Fruit fly (Drosophila melanogaster) whole organism, adult: ENCODE results near the gene RabGGTa.

ENCODE experiments used
- CG11617 ChIP-seq: fragments of 200-800 bp; sonication (Bioruptor generic); optimal IDR thresholded peaks from 2 replicates; lab custom pipeline; 2017; ENCODE audit warnings: mild to moderate bottlenecking, missing biosample characterization, missing genetic modification reagents, missing genetic modification characterization
- CG12768 ChIP-seq: fragments of 200-800 bp; sonication (Bioruptor generic); optimal IDR thresholded peaks from 2 replicates; lab custom pipeline; 2017; ENCODE audit warnings: missing biosample characterization, missing genetic modification characterization, mild to moderate bottlenecking, moderate library complexity, missing genetic modification reagents
- CG14711 ChIP-seq: fragments of 200-800 bp; sonication (Bioruptor generic); optimal IDR thresholded peaks from 2 replicates; lab custom pipeline; 2018; ENCODE audit warnings: missing biosample characterization, mild to moderate bottlenecking, missing genetic modification characterization, moderate library complexity
- CG1620 ChIP-seq: fragments of 200-800 bp; sonication (Bioruptor generic); optimal IDR thresholded peaks from 2 replicates; lab custom pipeline; 2016; ENCODE audit warnings: missing biosample characterization, missing genetic modification characterization
- CG33017 ChIP-seq: fragments of 200-800 bp; sonication (Bioruptor generic); optimal IDR thresholded peaks from 2 replicates; lab custom pipeline; 2018; ENCODE audit warnings: missing biosample characterization, mild to moderate bottlenecking, missing genetic modification characterization, moderate library complexity
- CG5204 ChIP-seq: fragments of 200-800 bp; sonication (Bioruptor generic); optimal IDR thresholded peaks from 2 replicates; lab custom pipeline; 2016; ENCODE audit warnings: missing biosample characterization, missing genetic modification characterization
- CG7045 ChIP-seq: fragments of 200-800 bp; sonication (Bioruptor generic); optimal IDR thresholded peaks from 2 replicates; lab custom pipeline; 2017; ENCODE audit warnings: missing biosample characterization, mild to moderate bottlenecking, missing genetic modification characterization
- CG7101 ChIP-seq: fragments of 200-800 bp; sonication (Bioruptor generic); optimal IDR thresholded peaks from 2 replicates; lab custom pipeline; 2018; ENCODE audit warnings: missing biosample characterization, mild to moderate bottlenecking, missing genetic modification characterization, moderate library complexity
- Clk ChIP-seq: fragments of 200-800 bp; sonication (Bioruptor generic); optimal IDR thresholded peaks from 2 replicates; lab custom pipeline; 2017; ENCODE audit warnings: missing biosample characterization, missing genetic modification characterization
- Crg-1 ChIP-seq: fragments of 200-800 bp; sonication (Bioruptor generic); optimal IDR thresholded peaks from 2 replicates; lab custom pipeline; 2016; ENCODE audit warnings: missing biosample characterization, missing genetic modification characterization
- Hr96 ChIP-seq: fragments of 200-800 bp; sonication (Bioruptor generic); optimal IDR thresholded peaks from 2 replicates; lab custom pipeline; 2016; ENCODE audit warnings: missing biosample characterization, missing genetic modification characterization
- Mnt ChIP-seq: fragments of 200-800 bp; sonication (Bioruptor generic); optimal IDR thresholded peaks from 2 replicates; lab custom pipeline; 2016; ENCODE audit warnings: missing biosample characterization, mild to moderate bottlenecking, missing genetic modification characterization
- bab1 ChIP-seq: fragments of 200-800 bp; sonication (Bioruptor generic); optimal IDR thresholded peaks from 3 replicates; lab custom pipeline; 2019; ENCODE audit warnings: missing biosample characterization, mild to moderate bottlenecking, missing genetic modification characterization, moderate library complexity
- cic ChIP-seq: fragments of 200-800 bp; sonication (Bioruptor generic); optimal IDR thresholded peaks from 2 replicates; lab custom pipeline; 2017; ENCODE audit warnings: missing biosample characterization, mild to moderate bottlenecking, missing genetic modification characterization, moderate library complexity
- cnc ChIP-seq, 2 experiments: fragments of >200 bp; optimal IDR thresholded peaks; 2 replicates each; lab custom pipeline; 2017
- kay ChIP-seq: fragments of 200-800 bp; sonication (Bioruptor generic); peaks from one replicate; lab custom pipeline; 2016; ENCODE audit warnings: missing biosample characterization, missing genetic modification characterization, borderline replicate concordance
- ovo ChIP-seq: fragments of 200-800 bp; sonication (Bioruptor generic); optimal IDR thresholded peaks from 2 replicates; lab custom pipeline; 2016; ENCODE audit warnings: missing biosample characterization, missing genetic modification characterization
- pad ChIP-seq: fragments of 200-800 bp; sonication (Bioruptor generic); optimal IDR thresholded peaks from 3 replicates; lab custom pipeline; 2017; ENCODE audit warnings: missing biosample characterization, missing genetic modification characterization, mild to moderate bottlenecking, moderate library complexity, missing genetic modification reagents
- tj ChIP-seq: fragments of 200-800 bp; sonication (Bioruptor generic); optimal IDR thresholded peaks from 3 replicates; lab custom pipeline; 2017; ENCODE audit warnings: missing biosample characterization, mild to moderate bottlenecking, missing genetic modification characterization, moderate library complexity
- toe ChIP-seq: fragments of 200-800 bp; sonication (Bioruptor generic); optimal IDR thresholded peaks from 2 replicates; lab custom pipeline; 2016; ENCODE audit warnings: missing biosample characterization, missing genetic modification characterization

The RabGGTa gene

DNA sequence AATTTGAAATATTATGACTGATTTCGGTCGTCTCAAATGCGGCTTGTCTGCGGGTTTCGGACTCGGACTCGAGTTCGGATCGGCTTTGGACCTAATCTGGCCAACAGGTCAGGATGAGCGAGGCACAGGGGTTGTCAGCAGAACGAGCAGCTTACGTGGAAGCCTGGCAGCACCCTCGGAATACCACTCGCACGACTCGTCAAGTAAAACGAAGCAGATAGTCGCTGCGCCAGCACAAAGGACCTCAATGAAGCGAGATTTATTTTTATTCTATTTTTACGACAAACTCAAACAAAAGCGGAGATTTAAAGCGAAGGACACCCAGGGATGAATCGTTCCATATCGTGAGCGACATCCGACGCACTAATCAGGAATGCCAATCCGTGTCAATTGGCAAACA, 2.1 kb upstream of the RabGGTa start:
- no peak for TF ChIP-seq CG1620
- no peak for TF ChIP-seq CG14711 (tag; lab: Kevin White, UChicago)
- TF ChIP-seq Crg-1 (GFP tag; lab: Kevin White, UChicago): no peak
- no peak for TF ChIP-seq toe
- TF ChIP-seq CG12768 (GFP tag; lab: Kevin White, UChicago): no peak
- no peak for TF ChIP-seq CG7045 (GFP tag; lab: Kevin White, UChicago)
- TF ChIP-seq tj (GFP tag; lab: Kevin White, UChicago): no peak
- TF ChIP-seq CG7101 (tag; lab: Kevin White, UChicago): no peak
- no peak for TF ChIP-seq ovo
- TF ChIP-seq Mnt (GFP tag; lab: Kevin White, UChicago): no peak
- TF ChIP-seq kay: no peak
- no peak for TF ChIP-seq bab1 (GFP tag; lab: Kevin White, UChicago)
- no peak for TF ChIP-seq CG5204 (GFP tag; lab: Kevin White, UChicago)
- no peak for TF ChIP-seq Clk (GFP tag; lab: Kevin White, UChicago)
- no peak for TF ChIP-seq Hr96 (GFP tag; lab: Kevin White, UChicago)
- no peak for TF ChIP-seq cnc (optimal IDR thresholded peaks at IDR 0.05; lab: Kevin White, UChicago)
- TF ChIP-seq cic: no peak
- TF ChIP-seq CG11617 (GFP tag; lab: Kevin White, UChicago): no peak
- TF ChIP-seq pad (GFP tag; lab: Kevin White, UChicago): no peak

DNA sequence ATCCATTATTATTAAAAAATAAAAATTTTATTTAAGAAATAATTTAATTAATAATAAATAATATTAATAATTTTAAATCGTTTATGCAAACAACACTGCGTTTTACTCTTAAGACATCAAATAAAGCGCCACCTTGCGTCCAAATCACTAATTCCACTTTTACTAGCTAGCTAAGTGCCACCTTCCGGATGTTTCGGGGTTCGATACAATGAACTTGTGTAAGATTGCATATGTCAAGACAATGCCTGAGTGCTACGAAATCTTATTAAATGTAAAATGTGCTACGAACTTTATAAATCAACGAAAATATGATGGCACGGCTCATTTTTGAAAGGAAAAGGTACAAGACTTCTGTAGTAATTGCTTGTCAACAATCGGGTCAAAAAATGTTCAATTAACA, 1.0 kb upstream of the RabGGTa start:
- peak; percentile 36 for TF ChIP-seq CG5204 (GFP tag; lab: Kevin White, UChicago)
- TF ChIP-seq cic: no peak
- TF ChIP-seq Crg-1 (GFP tag; lab: Kevin White, UChicago): peak; percentile 13
- TF ChIP-seq toe: peak; percentile 56
- peak; percentile 34 for TF ChIP-seq CG7101 (tag; lab: Kevin White, UChicago)
- TF ChIP-seq CG12768 (GFP tag; lab: Kevin White, UChicago): no peak
- TF ChIP-seq pad (GFP tag; lab: Kevin White, UChicago): peak; percentile 38
- TF ChIP-seq Hr96 (GFP tag; lab: Kevin White, UChicago): peak; percentile 63
- no peak for TF ChIP-seq CG33017 (tag; lab: Kevin White, UChicago)
- peak; percentile 59 for TF ChIP-seq Mnt (GFP tag; lab: Kevin White, UChicago)
- TF ChIP-seq Clk (GFP tag; lab: Kevin White, UChicago): no peak
- TF ChIP-seq kay: no peak
- TF ChIP-seq CG7045 (GFP tag; lab: Kevin White, UChicago): no peak
- no peak for TF ChIP-seq tj (GFP tag; lab: Kevin White, UChicago)
- no peak for TF ChIP-seq cnc (optimal IDR thresholded peaks at IDR 0.05; lab: Kevin White, UChicago)
- TF ChIP-seq ovo: peak; percentile 49
- TF ChIP-seq bab1 (GFP tag; lab: Kevin White, UChicago): peak; percentile 63
- TF ChIP-seq CG14711 (tag; lab: Kevin White, UChicago): no peak
- peak; percentile 82 for TF ChIP-seq CG1620
- TF ChIP-seq CG11617 (GFP tag; lab: Kevin White, UChicago): no peak

dm6 chr3R:5138889-5139288, 11.0 kb downstream of the RabGGTa start, which contains the start of gene CG12589:
TSS of gene CG12589 (minus strand) at chr3R:5138989.
- TF ChIP-seq Hr96 (GFP tag; lab: Kevin White, UChicago): no peak
- TF ChIP-seq Clk (GFP tag; lab: Kevin White, UChicago): no peak
- TF ChIP-seq ovo: no peak
- no peak for TF ChIP-seq cic
- TF ChIP-seq CG1620: no peak
- no peak for TF ChIP-seq CG7101 (tag; lab: Kevin White, UChicago)
- no peak for TF ChIP-seq bab1 (GFP tag; lab: Kevin White, UChicago)
- no peak for TF ChIP-seq tj (GFP tag; lab: Kevin White, UChicago)
- TF ChIP-seq CG5204 (GFP tag; lab: Kevin White, UChicago): no peak
- TF ChIP-seq CG14711 (tag; lab: Kevin White, UChicago): no peak

DNA sequence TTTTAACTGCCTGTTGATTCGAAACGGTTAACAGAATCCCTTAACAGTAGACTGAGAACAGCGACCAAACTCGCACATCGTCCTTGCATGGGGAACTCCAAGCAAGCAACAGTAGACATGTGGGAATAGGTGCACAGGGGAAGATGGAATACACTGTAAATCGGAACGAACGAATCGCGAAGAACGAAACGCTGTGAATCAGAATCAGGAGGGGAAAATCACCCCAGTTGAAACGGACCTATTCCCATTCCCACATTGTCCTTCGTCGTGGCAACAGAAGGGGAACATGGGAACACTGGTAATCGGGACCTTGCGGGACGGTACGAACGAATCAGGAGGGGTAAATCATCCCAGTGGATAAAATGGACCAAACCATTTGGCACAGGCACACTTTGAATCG, 22.6 kb downstream of the RabGGTa start, which contains the start of gene dpr16:
Gene dpr16, plus strand, starts transcription at position 386 of the 400 bp plus-strand sequence.
- no peak for TF ChIP-seq bab1 (GFP tag; lab: Kevin White, UChicago)
- peak; percentile 99 for TF ChIP-seq pad (GFP tag; lab: Kevin White, UChicago)

dm6 chr3R:5159312-5159711, 31.4 kb downstream of the RabGGTa start, which contains the start of gene CG12590:
TSS of gene CG12590 (plus strand) at chr3R:5159612.
- TF ChIP-seq CG11617 (GFP tag; lab: Kevin White, UChicago) (no peak), Clk (GFP tag; lab: Kevin White, UChicago) (no peak)

DNA sequence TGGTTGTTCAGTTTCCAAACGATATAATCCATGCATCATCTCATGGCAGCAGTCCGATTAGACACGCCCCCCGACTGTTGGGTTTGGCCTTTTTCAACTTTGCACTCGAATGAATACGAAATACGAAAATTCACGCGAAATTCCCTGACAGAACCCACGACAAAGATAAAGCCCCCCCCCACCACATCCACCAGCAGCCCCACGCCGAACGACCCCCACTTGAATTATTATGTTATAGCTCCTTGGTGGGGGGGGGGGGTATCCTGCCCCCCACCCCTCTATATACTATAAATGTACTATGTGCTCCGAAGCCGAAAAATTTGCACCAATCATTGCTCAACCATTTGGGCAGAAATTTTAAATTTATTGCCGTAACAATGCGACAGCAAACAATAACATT, 34.3 kb downstream of the RabGGTa start:
- TF ChIP-seq ovo (no peak), tj (GFP tag; lab: Kevin White, UChicago) (no peak), CG11617 (GFP tag; lab: Kevin White, UChicago) (no peak), cic (no peak), CG1620 (no peak), pad (GFP tag; lab: Kevin White, UChicago) (no peak), bab1 (GFP tag; lab: Kevin White, UChicago) (no peak), kay (no peak), Clk (GFP tag; lab: Kevin White, UChicago) (no peak), cnc (optimal IDR thresholded peaks at IDR 0.05; lab: Kevin White, UChicago) (no peak), Crg-1 (GFP tag; lab: Kevin White, UChicago) (no peak), CG33017 (tag; lab: Kevin White, UChicago) (no peak), Mnt (GFP tag; lab: Kevin White, UChicago) (no peak)

dm6 chr3R:5171972-5172371, 44.1 kb downstream of the RabGGTa start:
- no peak for TF ChIP-seq pad (GFP tag; lab: Kevin White, UChicago)
- TF ChIP-seq CG33017 (tag; lab: Kevin White, UChicago): no peak
- no peak for TF ChIP-seq CG7045 (GFP tag; lab: Kevin White, UChicago)
- TF ChIP-seq cic: no peak
- no peak for TF ChIP-seq CG12768 (GFP tag; lab: Kevin White, UChicago)
- TF ChIP-seq kay: no peak
- TF ChIP-seq CG14711 (tag; lab: Kevin White, UChicago): no peak
- TF ChIP-seq bab1 (GFP tag; lab: Kevin White, UChicago): no peak
- TF ChIP-seq Clk (GFP tag; lab: Kevin White, UChicago): no peak
- no peak for TF ChIP-seq ovo
- TF ChIP-seq CG7101 (tag; lab: Kevin White, UChicago): no peak
- TF ChIP-seq Crg-1 (GFP tag; lab: Kevin White, UChicago): no peak
- TF ChIP-seq Mnt (GFP tag; lab: Kevin White, UChicago): no peak
- no peak for TF ChIP-seq tj (GFP tag; lab: Kevin White, UChicago)
- no peak for TF ChIP-seq Hr96 (GFP tag; lab: Kevin White, UChicago)
